Worm (Caenorhabditis elegans) whole organism, L1 larva: Measurements from ENCODE around the gene ubq-1.

Source experiments
- C04F5.9 ChIP-seq: sonication (generic microtip); optimal IDR thresholded peaks from 2 replicates; lab custom pipeline; 2016; ENCODE audit warnings: missing genetic modification characterization, missing compliant biosample characterization
- C16A3.4 ChIP-seq: fragments of 150-350 bp; optimal IDR thresholded peaks from 2 replicates; lab custom pipeline; 2014; ENCODE audit warnings: missing biosample characterization, missing genetic modification characterization
- F16B12.6 ChIP-seq: fragments of 150-350 bp; optimal IDR thresholded peaks from 2 replicates; lab custom pipeline; 2014; ENCODE audit warnings: missing biosample characterization, missing genetic modification characterization
- Y116A8C.19 ChIP-seq: sonication (generic microtip); optimal IDR thresholded peaks from 2 replicates; lab custom pipeline; 2016; ENCODE audit warnings: missing compliant biosample characterization, missing genetic modification characterization, borderline replicate concordance
- alr-1 ChIP-seq: fragments of 200-800 bp; sonication (Bioruptor generic); optimal IDR thresholded peaks from 2 replicates; lab custom pipeline; 2018; ENCODE audit warnings: borderline replicate concordance, mild to moderate bottlenecking, missing genetic modification characterization, missing compliant biosample characterization
- ama-1 ChIP-seq: fragments of 150-350 bp; optimal IDR thresholded peaks from 2 replicates; lab custom pipeline; 2014
- blmp-1 ChIP-seq: fragments of 150-350 bp; optimal IDR thresholded peaks from 2 replicates; lab custom pipeline; 2014; ENCODE audit warnings: missing biosample characterization, missing genetic modification characterization
- ceh-8 ChIP-seq: fragments of 200-800 bp; sonication (Bioruptor generic); optimal IDR thresholded peaks from 2 replicates; lab custom pipeline; 2018; ENCODE audit warnings: mild to moderate bottlenecking, missing genetic modification characterization, moderate library complexity, missing compliant biosample characterization
- ceh-82 ChIP-seq, 3 experiments: fragments of 150-350 bp in 1 of 3; sonication (generic microtip) in 2 of 3; optimal IDR thresholded peaks; 2 replicates each; lab custom pipeline; 2014 to 2017; ENCODE audit warnings: missing biosample characterization in 3 of 3, missing genetic modification characterization in 3 of 3
- ceh-88 ChIP-seq: fragments of 200-800 bp; sonication (Bioruptor generic); IDR thresholded peaks from 2 replicates; pipeline ENCODE4 v1.3.6; 2022; ENCODE audit warnings: missing genetic modification characterization, missing compliant biosample characterization
- ces-1 ChIP-seq: fragments of 150-350 bp; optimal IDR thresholded peaks from 2 replicates; lab custom pipeline; 2014; ENCODE audit warnings: missing biosample characterization, missing genetic modification reagents, missing genetic modification characterization
- egl-13 ChIP-seq: sonication (generic microtip); optimal IDR thresholded peaks from 2 replicates; lab custom pipeline; 2016; ENCODE audit warnings: missing genotype, missing genetic modification reagents, missing genetic modification characterization, missing compliant biosample characterization
- elt-3 ChIP-seq, 6 experiments: fragments of 150-350 bp in 1 of 6; sonication (generic microtip); optimal IDR thresholded peaks; 2 replicates each; lab custom pipeline; 2017 to 2018; ENCODE audit warnings: missing biosample characterization in 6 of 6, missing genetic modification characterization in 6 of 6, inconsistent platforms in 1 of 6
- ets-5 ChIP-seq: fragments of 200-800 bp; sonication (Bioruptor generic); IDR thresholded peaks from 2 replicates; pipeline ENCODE4 v1.3.6; 2022; ENCODE audit warnings: missing genetic modification characterization, missing compliant biosample characterization
- fkh-10 ChIP-seq: sonication (generic microtip); optimal IDR thresholded peaks from 2 replicates; lab custom pipeline; 2017; ENCODE audit warnings: missing biosample characterization, missing genetic modification reagents, missing genetic modification characterization
- fkh-4 ChIP-seq: sonication (generic microtip); optimal IDR thresholded peaks from 2 replicates; lab custom pipeline; 2016; ENCODE audit warnings: missing compliant biosample characterization, missing genetic modification characterization, borderline replicate concordance
- fkh-8 ChIP-seq: sonication (generic microtip); optimal IDR thresholded peaks from 2 replicates; lab custom pipeline; 2016; ENCODE audit warnings: mild to moderate bottlenecking, missing genetic modification characterization, missing compliant biosample characterization
- fos-1 ChIP-seq: fragments of 150-350 bp; optimal IDR thresholded peaks from 2 replicates; lab custom pipeline; 2014; ENCODE audit warnings: missing biosample characterization, missing genetic modification characterization
- grh-1 ChIP-seq: fragments of 200-800 bp; sonication (Bioruptor generic); IDR thresholded peaks from 2 replicates; pipeline ENCODE4 v1.3.6; 2022; ENCODE audit warnings: missing genetic modification reagents, missing genetic modification characterization, missing compliant biosample characterization
- hlh-17 ChIP-seq: fragments of 200-800 bp; sonication (Bioruptor generic); optimal IDR thresholded peaks from 2 replicates; lab custom pipeline; 2018; ENCODE audit warnings: missing genetic modification characterization, mild to moderate bottlenecking, missing compliant biosample characterization, moderate library complexity, borderline replicate concordance
- lin-13 ChIP-seq: fragments of 150-350 bp; optimal IDR thresholded peaks from 2 replicates; lab custom pipeline; 2014; ENCODE audit warnings: missing biosample characterization, missing genetic modification reagents, missing genetic modification characterization
- lin-14 ChIP-seq: fragments of 200-800 bp; sonication (Bioruptor generic); optimal IDR thresholded peaks from 2 replicates; lab custom pipeline; 2018; ENCODE audit warnings: mild to moderate bottlenecking, missing genetic modification characterization, moderate library complexity, missing compliant biosample characterization
- lin-15B ChIP-seq: fragments of 150-350 bp; sonication (generic microtip); optimal IDR thresholded peaks from 3 replicates; lab custom pipeline; 2014; ENCODE audit warnings: missing biosample characterization, missing genetic modification characterization
- lin-39 ChIP-seq: fragments of 150-350 bp; optimal IDR thresholded peaks from 2 replicates; lab custom pipeline; 2014; ENCODE audit warnings: missing biosample characterization, missing genetic modification reagents, missing genetic modification characterization
- lsy-2 ChIP-seq, 2 experiments: fragments of 150-350 bp; optimal IDR thresholded peaks; 2 replicates each; lab custom pipeline; 2014; ENCODE audit warnings: missing biosample characterization in 2 of 2, missing genetic modification characterization in 2 of 2
- mdl-1 ChIP-seq, 2 experiments: fragments of 150-350 bp; optimal IDR thresholded peaks; 2 replicates each; lab custom pipeline; 2014 to 2017; ENCODE audit warnings: missing biosample characterization in 2 of 2, missing genetic modification characterization in 2 of 2, inconsistent platforms in 1 of 2
- mep-1 ChIP-seq: fragments of 150-350 bp; optimal IDR thresholded peaks from 2 replicates; lab custom pipeline; 2014; ENCODE audit warnings: missing biosample characterization, missing genetic modification characterization
- nhr-20 ChIP-seq: sonication (generic microtip); optimal IDR thresholded peaks from 2 replicates; lab custom pipeline; 2016; ENCODE audit warnings: mild to moderate bottlenecking, missing genetic modification characterization, missing compliant biosample characterization
- nhr-28 ChIP-seq: fragments of 150-350 bp; optimal IDR thresholded peaks from 2 replicates; lab custom pipeline; 2014; ENCODE audit warnings: missing biosample characterization, missing genetic modification characterization
- nhr-47 ChIP-seq: sonication (generic microtip); optimal IDR thresholded peaks from 2 replicates; lab custom pipeline; 2016; ENCODE audit warnings: mild to moderate bottlenecking, missing genetic modification characterization, moderate library complexity, missing compliant biosample characterization
- nhr-76 ChIP-seq: sonication (generic microtip); optimal IDR thresholded peaks from 2 replicates; lab custom pipeline; 2017; ENCODE audit warnings: missing biosample characterization, missing genetic modification characterization
- nhr-77 ChIP-seq: fragments of 150-350 bp; optimal IDR thresholded peaks from 2 replicates; lab custom pipeline; 2014; ENCODE audit warnings: missing biosample characterization, missing genetic modification characterization
- nhr-90 ChIP-seq: sonication (generic microtip); optimal IDR thresholded peaks from 2 replicates; lab custom pipeline; 2016; ENCODE audit warnings: mild to moderate bottlenecking, missing genetic modification characterization, missing compliant biosample characterization; ENCODE audit not compliant: poor library complexity
- pag-3 ChIP-seq: sonication (generic microtip); optimal IDR thresholded peaks from 2 replicates; lab custom pipeline; 2017; ENCODE audit warnings: missing genetic modification characterization, mild to moderate bottlenecking, missing compliant biosample characterization, antibody characterized with exemption, borderline replicate concordance; ENCODE audit not compliant: insufficient read depth
- pax-3 ChIP-seq: fragments of 200-800 bp; sonication (Bioruptor generic); optimal IDR thresholded peaks from 2 replicates; lab custom pipeline; 2018; ENCODE audit warnings: mild to moderate bottlenecking, missing genetic modification characterization, moderate library complexity, missing compliant biosample characterization
- rnt-1 ChIP-seq: sonication (generic microtip); optimal IDR thresholded peaks from 2 replicates; lab custom pipeline; 2016; ENCODE audit warnings: mild to moderate bottlenecking, missing genetic modification characterization, moderate library complexity, missing compliant biosample characterization
- skn-1 ChIP-seq: fragments of 150-350 bp; optimal IDR thresholded peaks from 2 replicates; lab custom pipeline; 2014; ENCODE audit warnings: missing biosample characterization, missing genetic modification characterization
- snpc-4 ChIP-seq: fragments of 150-350 bp; optimal IDR thresholded peaks from 2 replicates; lab custom pipeline; 2014; ENCODE audit warnings: missing biosample characterization, missing genetic modification characterization
- snu-23 ChIP-seq: sonication (generic microtip); optimal IDR thresholded peaks from 2 replicates; lab custom pipeline; 2016; ENCODE audit warnings: missing genetic modification characterization, missing compliant biosample characterization
- sox-4 ChIP-seq: sonication (generic microtip); optimal IDR thresholded peaks from 2 replicates; lab custom pipeline; 2016; ENCODE audit warnings: missing genetic modification characterization, missing compliant biosample characterization
- sptf-1 ChIP-seq: fragments of 150-350 bp; optimal IDR thresholded peaks from 2 replicates; lab custom pipeline; 2014; ENCODE audit warnings: missing biosample characterization, missing genetic modification characterization
- sup-37 ChIP-seq: fragments of 200-800 bp; sonication (Bioruptor generic); optimal IDR thresholded peaks from 2 replicates; lab custom pipeline; 2018; ENCODE audit warnings: mild to moderate bottlenecking, missing genetic modification characterization, missing compliant biosample characterization
- swsn-7 ChIP-seq: sonication (generic microtip); optimal IDR thresholded peaks from 2 replicates; lab custom pipeline; 2016; ENCODE audit warnings: missing genetic modification characterization, missing compliant biosample characterization
- tlp-1 ChIP-seq: fragments of 150-350 bp; optimal IDR thresholded peaks from 2 replicates; lab custom pipeline; 2014; ENCODE audit warnings: missing biosample characterization, missing genetic modification characterization
- unc-130 ChIP-seq: fragments of 150-350 bp; optimal IDR thresholded peaks from 2 replicates; lab custom pipeline; 2017; ENCODE audit warnings: missing biosample characterization, missing genetic modification characterization, inconsistent platforms
- unc-30 ChIP-seq: sonication (generic microtip); optimal IDR thresholded peaks from 2 replicates; lab custom pipeline; 2017; ENCODE audit warnings: missing biosample characterization, missing genetic modification characterization
- unc-62 ChIP-seq: fragments of 150-350 bp; optimal IDR thresholded peaks from 2 replicates; lab custom pipeline; 2014; ENCODE audit warnings: missing biosample characterization, missing genetic modification reagents, missing genetic modification characterization
- unc-86 ChIP-seq: sonication (generic microtip); optimal IDR thresholded peaks from 2 replicates; lab custom pipeline; 2016; ENCODE audit warnings: missing genetic modification characterization, missing compliant biosample characterization
- vab-15 ChIP-seq: sonication (generic microtip); optimal IDR thresholded peaks from 2 replicates; lab custom pipeline; 2017; ENCODE audit warnings: missing genotype, mild to moderate bottlenecking, missing genetic modification characterization, missing compliant biosample characterization
- ztf-11 ChIP-seq, 2 experiments: sonication (generic microtip); optimal IDR thresholded peaks; 2 replicates each; lab custom pipeline; 2016 to 2017; ENCODE audit warnings: missing genetic modification characterization in 2 of 2, missing biosample characterization in 1 of 2, missing compliant biosample characterization in 1 of 2

The ubq-1 gene

DNA sequence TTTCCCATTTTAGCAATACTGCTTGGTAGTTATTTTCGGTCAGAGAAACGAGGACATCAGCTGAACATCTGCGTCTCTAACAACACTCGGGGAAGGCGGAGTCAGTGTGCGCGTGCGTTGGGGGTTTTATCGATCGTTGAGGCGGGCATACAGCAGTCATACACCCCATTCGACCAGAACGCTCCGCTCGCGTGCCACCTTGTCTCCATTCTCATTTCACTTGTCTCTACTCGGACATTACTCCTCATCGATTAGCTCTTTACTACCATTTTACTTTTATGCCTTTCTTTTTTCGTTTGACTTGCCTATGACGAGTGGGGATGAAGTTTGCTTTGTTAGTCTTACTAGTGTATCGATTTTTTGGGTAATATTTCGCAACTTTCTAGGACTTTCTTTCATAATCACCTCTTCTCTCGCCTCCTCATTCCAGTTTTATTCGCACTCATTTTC, 496 bp downstream of the ubq-1 start (continued):
- TF ChIP-seq ama-1 (lab: Kevin White, UChicago) (peak; percentile 94), lin-15B (tag; lab: Kevin White, UChicago) (no peak), unc-86 (peak; percentile 29), mdl-1 (tag; optimal IDR thresholded peaks at IDR 0.05; lab: Kevin White, UChicago) (peak in 1 of 2 experiments; percentile 94), unc-62 (no peak), alr-1 (tag; lab: Kevin White, UChicago) (no peak), unc-130 (tag; lab: Kevin White, UChicago) (peak; percentile 87), Y116A8C.19 (tag; lab: Kevin White, UChicago) (no peak), fos-1 (tag; lab: Kevin White, UChicago) (peak; percentile 19), fkh-8 (tag; lab: Kevin White, UChicago) (peak; percentile 70), hlh-17 (no peak), ces-1 (GFP tag; lab: Kevin White, UChicago) (no peak), vab-15 (tag; lab: Kevin White, UChicago) (no peak), nhr-77 (tag; lab: Kevin White, UChicago) (peak; percentile 3), ets-5 (GFP tag; lab: Robert Waterston, UW) (no peak), ceh-82 (tag; optimal IDR thresholded peaks at IDR 0.05; lab: Kevin White, UChicago) (peak in 1 of 3 experiments; percentile 67), grh-1 (GFP tag; lab: Robert Waterston, UW) (no peak), nhr-28 (tag; lab: Kevin White, UChicago) (no peak), pax-3 (tag; lab: Kevin White, UChicago) (no peak), lin-14 (GFP tag; lab: Kevin White, UChicago) (peak; percentile 84), elt-3 (tag; optimal IDR thresholded peaks at IDR 0.05; lab: Kevin White, UChicago) (peak in 1 of 6 experiments; percentile 7), rnt-1 (peak; percentile 37), sup-37 (GFP tag; lab: Kevin White, UChicago) (no peak), egl-13 (tag; lab: Kevin White, UChicago) (no peak), ztf-11 (tag; optimal IDR thresholded peaks at IDR 0.05; lab: Kevin White, UChicago) (peak in 1 of 2 experiments; percentile 38), ceh-8 (GFP tag; lab: Kevin White, UChicago) (peak; percentile 15), nhr-47 (tag; lab: Kevin White, UChicago) (peak; percentile 49), nhr-20 (tag; lab: Kevin White, UChicago) (peak; percentile 59), fkh-4 (no peak), fkh-10 (GFP tag; lab: Kevin White, UChicago) (no peak), swsn-7 (tag; lab: Kevin White, UChicago) (peak; percentile 52), unc-30 (tag; lab: Kevin White, UChicago) (no peak), pag-3 (tag; lab: Kevin White, UChicago) (no peak), F16B12.6 (tag; lab: Kevin White, UChicago) (peak; percentile 24), tlp-1 (tag; lab: Kevin White, UChicago) (no peak), snpc-4 (tag; lab: Kevin White, UChicago) (peak; percentile 46), C16A3.4 (tag; lab: Kevin White, UChicago) (peak; percentile 55), sox-4 (tag; lab: Kevin White, UChicago) (no peak), nhr-90 (tag; lab: Kevin White, UChicago) (no peak), blmp-1 (peak; percentile 36), mep-1 (no peak), sptf-1 (tag; lab: Kevin White, UChicago) (no peak), ceh-88 (GFP tag; lab: Robert Waterston, UW) (no peak), lin-13 (peak; percentile 60), snu-23 (GFP tag; lab: Kevin White, UChicago) (peak; percentile 81), nhr-76 (tag; lab: Kevin White, UChicago) (no peak), lsy-2 (tag; optimal IDR thresholded peaks at IDR 0.05; lab: Kevin White, UChicago) (peak; percentile 37 to 69), skn-1 (peak; percentile 29), lin-39 (no peak), C04F5.9 (tag; lab: Kevin White, UChicago) (no peak)
- TF ChIP-seq, all 84 proteins: peak for 41
